Fruit fly (Drosophila melanogaster) whole organism, prepupa: Measurements from ENCODE around the gene CG11333.
A peak's percentile ranks its signal among the peaks of the same experiment; 100 is the strongest.

Experiments used
- Blimp-1 ChIP-seq: fragments of 200-800 bp; sonication (Bioruptor generic); optimal IDR thresholded peaks from 3 replicates; lab custom pipeline; 2017; ENCODE audit warnings: missing biosample characterization, missing genetic modification characterization, mild to moderate bottlenecking, moderate library complexity, missing genetic modification reagents
- CG11294 ChIP-seq: fragments of 200-800 bp; sonication (Bioruptor generic); IDR thresholded peaks from 2 replicates; pipeline ENCODE4 v1.3.6; 2022; ENCODE audit warnings: missing biosample characterization, missing genetic modification characterization
- CG15336 ChIP-seq: fragments of 200-800 bp; sonication (Bioruptor generic); IDR thresholded peaks from 2 replicates; pipeline ENCODE4 v1.3.6; 2022; ENCODE audit warnings: missing biosample characterization, missing genetic modification characterization
- CG16779 ChIP-seq: fragments of 200-800 bp; sonication (Bioruptor generic); optimal IDR thresholded peaks from 3 replicates; lab custom pipeline; 2017; ENCODE audit warnings: missing biosample characterization, mild to moderate bottlenecking, missing genetic modification characterization
- CG31627 ChIP-seq: fragments of 200-800 bp; sonication (Bioruptor generic); optimal IDR thresholded peaks from 3 replicates; lab custom pipeline; 2016; ENCODE audit warnings: missing biosample characterization, missing genetic modification characterization
- CG32006 ChIP-seq: fragments of 200-800 bp; sonication (Bioruptor generic); optimal IDR thresholded peaks from 3 replicates; lab custom pipeline; 2017; ENCODE audit warnings: missing biosample characterization, mild to moderate bottlenecking, missing genetic modification characterization
- CG3919 ChIP-seq: fragments of 200-800 bp; sonication (Bioruptor generic); optimal IDR thresholded peaks from 3 replicates; lab custom pipeline; 2016; ENCODE audit warnings: missing biosample characterization, missing genetic modification characterization
- CG4318 ChIP-seq: fragments of 200-800 bp; sonication (Bioruptor generic); optimal IDR thresholded peaks from 3 replicates; lab custom pipeline; 2017; ENCODE audit warnings: missing biosample characterization, mild to moderate bottlenecking, missing genetic modification characterization
- CG6163 ChIP-seq: fragments of 200-800 bp; sonication (Bioruptor generic); IDR thresholded peaks from 3 replicates; pipeline ENCODE4 v1.3.6; 2022; ENCODE audit warnings: missing biosample characterization, missing genetic modification characterization
- CG6276 ChIP-seq: fragments of 200-800 bp; sonication (Bioruptor generic); optimal IDR thresholded peaks from 2 replicates; lab custom pipeline; 2017; ENCODE audit warnings: missing biosample characterization, mild to moderate bottlenecking, missing genetic modification characterization
- CG6792 ChIP-seq: fragments of 200-800 bp; sonication (Bioruptor generic); optimal IDR thresholded peaks from 3 replicates; lab custom pipeline; 2016; ENCODE audit warnings: missing biosample characterization, missing genetic modification characterization
- CG6854 ChIP-seq: fragments of 200-800 bp; sonication (Bioruptor generic); optimal IDR thresholded peaks from 2 replicates; lab custom pipeline; 2017; ENCODE audit warnings: missing biosample characterization, mild to moderate bottlenecking, missing genetic modification characterization
- CG7368 ChIP-seq: fragments of 200-800 bp; sonication (Bioruptor generic); optimal IDR thresholded peaks from 3 replicates; lab custom pipeline; 2016; ENCODE audit warnings: missing biosample characterization, missing genetic modification characterization
- CG8119 ChIP-seq: fragments of 200-800 bp; sonication (Bioruptor generic); IDR thresholded peaks from 3 replicates; pipeline ENCODE4 v1.3.6; 2022; ENCODE audit warnings: missing biosample characterization, missing genetic modification characterization
- CG8319 ChIP-seq: fragments of 200-800 bp; sonication (Bioruptor generic); optimal IDR thresholded peaks from 3 replicates; lab custom pipeline; 2016; ENCODE audit warnings: missing biosample characterization, missing genetic modification characterization
- CG8632 ChIP-seq: fragments of 200-800 bp; sonication (Bioruptor generic); optimal IDR thresholded peaks from 3 replicates; lab custom pipeline; 2016; ENCODE audit warnings: missing biosample characterization, missing genetic modification characterization
- CG9139 ChIP-seq: fragments of 200-800 bp; sonication (Bioruptor generic); optimal IDR thresholded peaks from 3 replicates; lab custom pipeline; 2017; ENCODE audit warnings: missing biosample characterization, mild to moderate bottlenecking, missing genetic modification characterization
- Eip75B ChIP-seq: fragments of 200-800 bp; sonication (Bioruptor generic); optimal IDR thresholded peaks from 3 replicates; lab custom pipeline; 2016; ENCODE audit warnings: missing biosample characterization, missing genetic modification characterization
- Eip78C ChIP-seq: fragments of 200-800 bp; sonication (Bioruptor generic); peaks from one replicate; lab custom pipeline; 2016; ENCODE audit warnings: missing biosample characterization, missing genetic modification characterization
- Ets21C ChIP-seq: fragments of 200-800 bp; sonication (Bioruptor generic); optimal IDR thresholded peaks from 3 replicates; lab custom pipeline; 2016; ENCODE audit warnings: missing biosample characterization, missing genetic modification characterization
- Gug ChIP-seq: fragments of 200-800 bp; sonication (Bioruptor generic); IDR thresholded peaks from 2 replicates; pipeline ENCODE4 v1.3.6; 2022; ENCODE audit warnings: missing biosample characterization, missing genetic modification characterization
- Hr38 ChIP-seq: sonication (Bioruptor generic); optimal IDR thresholded peaks from 2 replicates; lab custom pipeline; 2016; ENCODE audit warnings: missing biosample characterization, missing genetic modification characterization
- Hr39 ChIP-seq: fragments of 200-800 bp; sonication (Bioruptor generic); optimal IDR thresholded peaks from 2 replicates; lab custom pipeline; 2016; ENCODE audit warnings: missing biosample characterization, missing genetic modification characterization
- Hr4 ChIP-seq: fragments of 200-800 bp; sonication (Bioruptor generic); optimal IDR thresholded peaks from 3 replicates; lab custom pipeline; 2016; ENCODE audit warnings: missing biosample characterization, missing genetic modification characterization
- Lpt ChIP-seq: fragments of 200-800 bp; sonication (Bioruptor generic); optimal IDR thresholded peaks from 3 replicates; lab custom pipeline; 2016; ENCODE audit warnings: missing biosample characterization, missing genetic modification characterization
- Met ChIP-seq: fragments of 200-800 bp; sonication (Bioruptor generic); optimal IDR thresholded peaks from 3 replicates; lab custom pipeline; 2016; ENCODE audit warnings: missing biosample characterization, missing genetic modification characterization
- OdsH ChIP-seq: fragments of 200-800 bp; sonication (Bioruptor generic); optimal IDR thresholded peaks from 3 replicates; lab custom pipeline; 2016; ENCODE audit warnings: missing biosample characterization, missing genetic modification characterization
- Smox ChIP-seq: fragments of 200-800 bp; sonication (Bioruptor generic); optimal IDR thresholded peaks from 3 replicates; lab custom pipeline; 2016; ENCODE audit warnings: missing biosample characterization, missing genetic modification characterization
- Sox102F ChIP-seq: fragments of 200-800 bp; sonication (Bioruptor generic); optimal IDR thresholded peaks from 2 replicates; lab custom pipeline; 2016; ENCODE audit warnings: missing biosample characterization, mild to moderate bottlenecking, missing genetic modification characterization
- Sox14 ChIP-seq: fragments of 200-800 bp; sonication (Bioruptor generic); optimal IDR thresholded peaks from 3 replicates; lab custom pipeline; 2016; ENCODE audit warnings: missing biosample characterization, missing genetic modification characterization
- Sox15 ChIP-seq: fragments of 200-800 bp; sonication (Bioruptor generic); optimal IDR thresholded peaks from 3 replicates; lab custom pipeline; 2016; ENCODE audit warnings: missing biosample characterization, missing genetic modification characterization
- achi ChIP-seq: fragments of 200-800 bp; sonication (Bioruptor generic); optimal IDR thresholded peaks from 3 replicates; lab custom pipeline; 2016; ENCODE audit warnings: missing biosample characterization, missing genetic modification characterization
- acj6 ChIP-seq: fragments of 200-800 bp; sonication (Bioruptor generic); optimal IDR thresholded peaks from 3 replicates; lab custom pipeline; 2016; ENCODE audit warnings: missing biosample characterization, missing genetic modification characterization
- cyc ChIP-seq: fragments of 200-800 bp; sonication (Bioruptor generic); optimal IDR thresholded peaks from 3 replicates; lab custom pipeline; 2016; ENCODE audit warnings: missing biosample characterization, missing genetic modification characterization
- dac ChIP-seq: fragments of 200-800 bp; sonication (Bioruptor generic); optimal IDR thresholded peaks from 2 replicates; lab custom pipeline; 2017; ENCODE audit warnings: missing biosample characterization, mild to moderate bottlenecking, missing genetic modification characterization
- dsx ChIP-seq: fragments of 200-800 bp; optimal IDR thresholded peaks from 3 replicates; lab custom pipeline; 2019; ENCODE audit warnings: missing biosample characterization, mild to moderate bottlenecking, missing genetic modification characterization, moderate library complexity; ENCODE audit not compliant: poor library complexity, severe bottlenecking
- esn ChIP-seq: fragments of 200-800 bp; sonication (Bioruptor generic); optimal IDR thresholded peaks from 2 replicates; lab custom pipeline; 2016; ENCODE audit warnings: missing biosample characterization, mild to moderate bottlenecking, missing genetic modification characterization, moderate library complexity
- fd59A ChIP-seq: fragments of 200-800 bp; sonication (Bioruptor generic); optimal IDR thresholded peaks from 2 replicates; lab custom pipeline; 2017; ENCODE audit warnings: missing biosample characterization, mild to moderate bottlenecking, missing genetic modification characterization, missing genetic modification reagents
- fd85E ChIP-seq: fragments of 200-800 bp; sonication (Bioruptor generic); optimal IDR thresholded peaks from 3 replicates; lab custom pipeline; 2016; ENCODE audit warnings: missing biosample characterization, missing genetic modification characterization
- fkh ChIP-seq: fragments of 200-800 bp; sonication (Bioruptor generic); optimal IDR thresholded peaks from 3 replicates; lab custom pipeline; 2017; ENCODE audit warnings: missing biosample characterization, mild to moderate bottlenecking, missing genetic modification characterization, moderate library complexity
- lz ChIP-seq: fragments of 200-800 bp; sonication (Bioruptor generic); optimal IDR thresholded peaks from 3 replicates; lab custom pipeline; 2016; ENCODE audit warnings: missing biosample characterization, missing genetic modification characterization
- pdm3 ChIP-seq: fragments of 200-800 bp; sonication (Bioruptor generic); optimal IDR thresholded peaks from 3 replicates; lab custom pipeline; 2016; ENCODE audit warnings: missing biosample characterization, missing genetic modification characterization
- salr ChIP-seq, 2 experiments: fragments of 200-800 bp; sonication (Bioruptor generic); optimal IDR thresholded peaks; 3 replicates each; lab custom pipeline; 2016 to 2018; ENCODE audit warnings: missing biosample characterization in 2 of 2, missing genetic modification characterization in 2 of 2, mild to moderate bottlenecking in 1 of 2
- ss ChIP-seq, 2 experiments: fragments of 200-800 bp; sonication (Bioruptor generic); optimal IDR thresholded peaks; 2 replicates in 1 of 2; 3 replicates in 1 of 2; lab custom pipeline; 2017 to 2018; ENCODE audit warnings: mild to moderate bottlenecking in 2 of 2, missing biosample characterization in 2 of 2, missing genetic modification characterization in 2 of 2, moderate library complexity in 1 of 2
- svp ChIP-seq: fragments of 200-800 bp; sonication (Bioruptor generic); peaks from one replicate; lab custom pipeline; 2016; ENCODE audit warnings: missing biosample characterization, missing genetic modification characterization
- topi ChIP-seq: fragments of 200-800 bp; sonication (Bioruptor generic); optimal IDR thresholded peaks from 3 replicates; lab custom pipeline; 2016; ENCODE audit warnings: missing biosample characterization, missing genetic modification characterization
- vri ChIP-seq: fragments of 200-800 bp; sonication (Bioruptor generic); optimal IDR thresholded peaks from 3 replicates; lab custom pipeline; 2016; ENCODE audit warnings: missing biosample characterization, mild to moderate bottlenecking, missing genetic modification characterization

The CG11333 gene

dm6 chr3R:31424427-31424826 lies 38.7 kb upstream of the CG11333 start (continued):
- TF ChIP-seq CG8319 (GFP tag; lab: Kevin White, UChicago), result no peak
- peak; percentile 7 for TF ChIP-seq fd59A (GFP tag; lab: Kevin White, UChicago)
- peak; percentile 60 for TF ChIP-seq topi (GFP tag; lab: Kevin White, UChicago)
- TF ChIP-seq CG15336, result peak; percentile 50; the same call in 1 of the 2 replicates
- TF ChIP-seq Blimp-1, result no peak
- no peak for TF ChIP-seq CG11294 (GFP tag; lab: Robert Waterston, UW)
- peak; percentile 20 for TF ChIP-seq lz
- no peak for TF ChIP-seq CG7368
- TF ChIP-seq, all 60 proteins: peak for 37

- no peak for TF ChIP-seq CG6276 (GFP tag; lab: Kevin White, UChicago)
- 0 out of 3 replicates have a peak, but pooled peaks have one; percentile 20 for TF ChIP-seq CG6163 (GFP tag; lab: Robert Waterston, UW)
- TF ChIP-seq Eip75B (GFP tag; lab: Kevin White, UChicago), result no peak
- peak; percentile 99 for TF ChIP-seq svp (GFP tag; lab: Kevin White, UChicago)
Measured at dm6 chr3R:31435619-31436018, 27.5 kb upstream of the CG11333 start.

- TF ChIP-seq OdsH (GFP tag; lab: Kevin White, UChicago) (peak; percentile 34), CG4318 (GFP tag; lab: Kevin White, UChicago) (no peak), Smox (GFP tag; lab: Kevin White, UChicago) (no peak), CG6854 (GFP tag; lab: Kevin White, UChicago) (no peak), ss (GFP tag; optimal IDR thresholded peaks at IDR 0.05; lab: Kevin White, UChicago) (no peak), CG6276 (GFP tag; lab: Kevin White, UChicago) (no peak), CG3919 (GFP tag; lab: Kevin White, UChicago) (no peak), fd85E (no peak), topi (GFP tag; lab: Kevin White, UChicago) (no peak), Lpt (GFP tag; lab: Kevin White, UChicago) (no peak), dac (GFP tag; lab: Kevin White, UChicago) (no peak), Sox14 (peak; percentile 18), Hr39 (GFP tag; lab: Kevin White, UChicago) (no peak), Ets21C (GFP tag; lab: Kevin White, UChicago) (no peak), dsx (GFP tag; lab: Kevin White, UChicago) (no peak), achi (GFP tag; lab: Kevin White, UChicago) (no peak), Hr38 (GFP tag; lab: Kevin White, UChicago) (no peak), CG16779 (tag; lab: Kevin White, UChicago) (no peak), CG9139 (GFP tag; lab: Kevin White, UChicago) (no peak), Eip75B (GFP tag; lab: Kevin White, UChicago) (no peak), Sox102F (GFP tag; lab: Kevin White, UChicago) (no peak), CG6163 (GFP tag; lab: Robert Waterston, UW) (0 out of 3 replicates have a peak, but pooled peaks have one; percentile 14), CG15336 (peak; percentile 19; the same call in 1 of the 2 replicates), Hr4 (GFP tag; lab: Kevin White, UChicago) (peak; percentile 41), fd59A (GFP tag; lab: Kevin White, UChicago) (no peak), Eip78C (GFP tag; lab: Kevin White, UChicago) (peak; percentile 52), Sox15 (GFP tag; lab: Kevin White, UChicago) (no peak), CG8119 (GFP tag; lab: Robert Waterston, UW) (peak; percentile 30; the same call in 1 of the 3 replicates), CG6792 (no peak), CG32006 (GFP tag; lab: Kevin White, UChicago) (peak; percentile 33), pdm3 (GFP tag; lab: Kevin White, UChicago) (peak; percentile 31), Gug (GFP tag; lab: Robert Waterston, UW) (no peak), salr (GFP tag; optimal IDR thresholded peaks at IDR 0.05; lab: Kevin White, UChicago) (no peak), esn (GFP tag; lab: Kevin White, UChicago) (no peak), CG31627 (GFP tag; lab: Kevin White, UChicago) (peak; percentile 16), cyc (GFP tag; lab: Kevin White, UChicago) (no peak), vri (GFP tag; lab: Kevin White, UChicago) (no peak), fkh (no peak), CG8632 (GFP tag; lab: Kevin White, UChicago) (peak; percentile 2), Met (GFP tag; lab: Kevin White, UChicago) (no peak), CG11294 (GFP tag; lab: Robert Waterston, UW) (no peak), acj6 (GFP tag; lab: Kevin White, UChicago) (peak; percentile 29), svp (GFP tag; lab: Kevin White, UChicago) (peak; percentile 54)
Measured at dm6 chr3R:31437420-31438058, 25.6 kb upstream of the CG11333 start.
